Worm (Caenorhabditis elegans): ENCODE data around the gene R166.2.

Gene R166.2

DNA sequence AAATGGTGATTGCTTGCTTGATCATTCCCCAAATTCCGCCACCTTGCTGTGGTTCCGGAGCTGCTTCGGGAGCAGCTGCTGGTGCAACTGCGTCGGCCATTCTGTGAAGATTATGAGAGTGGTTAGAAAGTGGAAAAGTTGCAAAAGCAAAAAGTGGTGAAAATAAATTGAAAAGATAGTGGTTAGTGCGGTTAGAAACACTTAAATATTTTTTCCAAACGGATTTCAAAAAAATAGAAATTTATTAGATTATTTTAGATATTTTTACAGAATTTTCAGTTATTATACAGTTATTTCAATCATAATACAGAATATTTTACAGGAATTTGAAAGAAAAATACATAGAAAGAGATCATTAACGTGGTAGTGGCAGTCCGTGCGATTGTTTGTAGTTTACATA lies at the start of gene R166.2:
R166.2 (minus strand) TSS at position 101 of the 400 bp plus-strand sequence.
- TF ChIP-seq ref-1 (GFP tag; conservative IDR thresholded peaks at IDR 0.05) (no peak), flt-1 (GFP tag; IDR thresholded peaks at IDR 0.05) (no peak), ztf-29 (GFP tag; IDR thresholded peaks at IDR 0.05) (no peak), klf-2 (GFP tag; conservative IDR thresholded peaks at IDR 0.05) (no peak), T22C8.4 (GFP tag; IDR thresholded peaks at IDR 0.05) (no peak), cog-1 (tag; optimal IDR thresholded peaks at IDR 0.05) (no peak), ztf-23 (GFP tag; IDR thresholded peaks at IDR 0.05) (no peak), med-1 (GFP tag; optimal IDR thresholded peaks at IDR 0.05; ENCODE audit: insufficient read depth) (no peak), tab-1 (GFP tag; IDR thresholded peaks at IDR 0.05) (no peak)

DNA sequence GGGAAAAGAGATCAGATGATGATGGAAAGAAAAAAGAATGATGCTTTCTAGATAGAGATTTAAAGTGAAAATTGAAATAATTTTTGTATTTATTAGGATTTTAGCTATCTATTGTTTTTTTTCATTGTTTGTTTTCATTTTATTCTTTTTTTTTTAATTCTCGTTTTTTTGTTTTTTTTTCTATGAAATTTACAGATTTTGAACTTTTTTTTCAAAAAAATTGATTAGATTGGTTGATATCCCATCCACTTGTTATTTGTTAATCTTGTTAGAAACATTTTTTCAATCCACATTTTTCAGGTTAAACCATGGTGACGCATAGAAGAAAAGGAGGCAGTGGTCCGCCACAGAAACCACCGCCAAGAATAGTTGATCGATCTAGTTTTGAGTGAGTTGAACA lies 46.6 kb upstream of the R166.2 start, which contains the start of gene algn-9:
algn-9 (plus strand) TSS at position 301 of the 400 bp plus-strand sequence.
- TF ChIP-seq cog-1 (tag; optimal IDR thresholded peaks at IDR 0.05) (no peak), tab-1 (GFP tag; IDR thresholded peaks at IDR 0.05) (no peak), med-1 (GFP tag; optimal IDR thresholded peaks at IDR 0.05; ENCODE audit: insufficient read depth) (no peak), ztf-23 (GFP tag; IDR thresholded peaks at IDR 0.05) (no peak), ref-1 (GFP tag; conservative IDR thresholded peaks at IDR 0.05) (no peak), ztf-29 (GFP tag; IDR thresholded peaks at IDR 0.05) (no peak), flt-1 (GFP tag; IDR thresholded peaks at IDR 0.05) (no peak), klf-2 (GFP tag; conservative IDR thresholded peaks at IDR 0.05) (no peak), T22C8.4 (GFP tag; IDR thresholded peaks at IDR 0.05) (no peak)

DNA sequence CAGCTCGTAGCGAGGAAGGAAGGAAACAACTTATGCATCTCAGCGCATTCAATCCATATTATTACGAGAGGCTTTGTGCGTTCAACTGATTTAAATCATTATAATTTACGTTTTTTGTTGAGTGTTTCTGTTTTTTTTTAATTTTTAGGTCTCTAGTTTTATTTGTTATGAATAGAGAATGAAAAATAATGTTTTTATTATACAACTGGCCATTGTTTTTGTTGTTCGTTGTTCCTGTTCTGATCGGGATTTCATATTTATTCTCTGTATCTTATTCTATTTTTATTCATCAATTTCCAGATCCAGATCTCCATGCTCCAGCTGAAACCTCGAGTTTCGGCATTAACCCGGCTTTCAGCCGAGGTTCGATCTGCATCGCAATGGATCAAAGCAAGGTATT lies 44.8 kb upstream of the R166.2 start, which contains the start of gene mrps-22:
mrps-22 (plus strand) TSS at position 301 of the 400 bp plus-strand sequence.
- TF ChIP-seq ref-1 (GFP tag; conservative IDR thresholded peaks at IDR 0.05): no peak
- no peak for TF ChIP-seq T22C8.4 (GFP tag; IDR thresholded peaks at IDR 0.05)
- no peak for TF ChIP-seq ztf-29 (GFP tag; IDR thresholded peaks at IDR 0.05)

DNA sequence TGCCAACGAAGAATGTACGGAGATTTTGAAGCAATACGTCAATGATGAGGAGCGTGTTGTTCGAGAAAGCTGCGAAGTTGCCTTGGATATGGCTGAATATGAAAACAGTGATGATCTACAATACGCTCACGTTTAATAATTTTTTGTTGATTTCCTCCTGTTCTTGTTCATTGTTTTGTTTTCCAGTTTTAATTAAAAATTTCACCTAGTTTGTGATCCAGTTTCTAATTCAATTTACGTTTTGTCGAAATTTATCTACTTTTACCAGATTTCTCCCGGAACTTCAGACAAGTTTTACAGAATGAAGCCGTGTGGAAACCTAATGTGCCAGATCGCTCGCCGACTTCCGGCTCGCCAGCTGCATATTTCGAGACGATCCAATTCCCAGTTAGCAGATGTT lies 43.4 kb upstream of the R166.2 start, which contains the start of gene dap-3:
dap-3 (plus strand) TSS at position 301 of the 400 bp plus-strand sequence.
- TF ChIP-seq klf-2 (GFP tag; conservative IDR thresholded peaks at IDR 0.05) (no peak), cog-1 (tag; optimal IDR thresholded peaks at IDR 0.05) (no peak), tab-1 (GFP tag; IDR thresholded peaks at IDR 0.05) (no peak), flt-1 (GFP tag; IDR thresholded peaks at IDR 0.05) (no peak), ztf-23 (GFP tag; IDR thresholded peaks at IDR 0.05) (no peak), T22C8.4 (GFP tag; IDR thresholded peaks at IDR 0.05) (no peak), med-1 (GFP tag; optimal IDR thresholded peaks at IDR 0.05; ENCODE audit: insufficient read depth) (no peak), ref-1 (GFP tag; conservative IDR thresholded peaks at IDR 0.05) (no peak), ztf-29 (GFP tag; IDR thresholded peaks at IDR 0.05) (no peak)

DNA sequence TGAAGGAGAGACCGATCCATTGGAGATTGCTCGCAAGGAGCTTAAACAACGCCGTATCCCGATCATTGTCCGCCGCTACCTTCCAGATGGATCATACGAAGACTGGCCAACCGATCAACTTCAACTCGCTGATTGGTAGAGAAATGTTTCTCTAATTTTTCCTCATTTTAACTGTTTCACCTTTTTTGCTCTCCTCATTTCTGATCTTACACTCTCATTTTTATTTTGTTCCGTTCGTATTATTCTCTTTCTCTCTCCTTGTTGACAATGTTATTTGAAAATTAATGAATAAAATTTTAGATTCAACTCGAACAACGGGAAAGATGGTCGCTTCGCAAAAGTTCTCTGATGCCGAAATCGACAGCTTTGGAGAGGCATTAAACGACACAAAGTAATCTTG lies 42.2 kb upstream of the R166.2 start, which contains the start of gene dohh-1:
dohh-1 (plus strand) TSS at position 301 of the 400 bp plus-strand sequence.
- TF ChIP-seq ztf-29 (GFP tag; IDR thresholded peaks at IDR 0.05) (no peak), klf-2 (GFP tag; conservative IDR thresholded peaks at IDR 0.05) (no peak), cog-1 (tag; optimal IDR thresholded peaks at IDR 0.05) (no peak), T22C8.4 (GFP tag; IDR thresholded peaks at IDR 0.05) (no peak), ztf-23 (GFP tag; IDR thresholded peaks at IDR 0.05) (no peak), ref-1 (GFP tag; conservative IDR thresholded peaks at IDR 0.05) (no peak), med-1 (GFP tag; optimal IDR thresholded peaks at IDR 0.05; ENCODE audit: insufficient read depth) (no peak), flt-1 (GFP tag; IDR thresholded peaks at IDR 0.05) (no peak), tab-1 (GFP tag; IDR thresholded peaks at IDR 0.05) (no peak)

DNA sequence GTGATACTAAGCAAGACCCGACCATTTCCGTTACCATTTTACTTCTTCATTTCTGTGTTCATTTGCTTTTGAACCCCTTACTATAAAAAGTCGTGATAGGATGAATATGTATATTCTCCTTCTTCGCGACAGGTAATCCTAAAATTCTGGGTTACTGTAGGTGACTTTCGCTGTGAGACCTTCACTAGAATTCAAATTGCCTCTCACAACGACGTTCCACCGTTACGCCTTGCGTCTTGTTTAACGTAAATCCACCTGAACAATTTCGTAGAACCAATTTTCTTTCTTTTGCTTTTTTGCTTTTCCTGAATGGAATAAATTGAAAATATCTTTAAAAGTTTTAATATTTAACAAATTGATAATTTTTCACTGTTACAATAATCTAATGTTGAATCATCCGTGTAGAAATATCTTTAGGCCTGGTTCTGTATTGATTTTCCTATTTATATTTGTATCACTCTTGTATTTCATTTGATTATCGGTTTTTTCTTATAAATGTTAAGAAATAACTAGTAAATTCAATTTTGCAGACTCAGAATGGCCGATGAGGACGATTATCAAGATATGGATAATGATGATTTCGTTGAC lies 41.5 kb upstream of the R166.2 start, which contains the start of gene rpb-6:
rpb-6 (plus strand) TSS at position 538 of the 588 bp plus-strand sequence.
- TF ChIP-seq T22C8.4 (GFP tag; IDR thresholded peaks at IDR 0.05) (no peak), ref-1 (GFP tag; conservative IDR thresholded peaks at IDR 0.05) (no peak), med-1 (GFP tag; optimal IDR thresholded peaks at IDR 0.05; ENCODE audit: insufficient read depth) (no peak), klf-2 (GFP tag; conservative IDR thresholded peaks at IDR 0.05) (no peak), ztf-23 (GFP tag; IDR thresholded peaks at IDR 0.05) (no peak)

DNA sequence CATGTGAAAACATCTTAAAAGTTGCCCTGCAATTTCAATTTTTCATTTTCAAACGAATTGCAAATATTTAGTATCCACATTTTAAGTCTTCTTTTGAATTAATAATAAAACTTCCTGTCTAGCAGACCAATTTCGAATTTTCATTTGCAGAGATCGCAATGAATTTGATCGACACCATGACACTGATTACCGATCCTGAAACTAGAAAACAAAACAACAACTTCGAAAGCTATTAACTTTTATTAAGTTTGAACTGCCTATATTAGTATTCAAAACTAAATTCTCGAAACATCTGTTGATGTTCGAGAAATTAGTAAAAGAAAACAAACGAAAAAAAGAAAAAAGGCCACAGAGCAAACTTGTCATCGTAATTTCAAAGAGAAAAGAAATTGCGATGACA lies 36.7 kb upstream of the R166.2 start:
- TF ChIP-seq klf-2 (GFP tag; conservative IDR thresholded peaks at IDR 0.05) (no peak), flt-1 (GFP tag; IDR thresholded peaks at IDR 0.05) (no peak), tab-1 (GFP tag; IDR thresholded peaks at IDR 0.05) (no peak), cog-1 (tag; optimal IDR thresholded peaks at IDR 0.05) (no peak)

DNA sequence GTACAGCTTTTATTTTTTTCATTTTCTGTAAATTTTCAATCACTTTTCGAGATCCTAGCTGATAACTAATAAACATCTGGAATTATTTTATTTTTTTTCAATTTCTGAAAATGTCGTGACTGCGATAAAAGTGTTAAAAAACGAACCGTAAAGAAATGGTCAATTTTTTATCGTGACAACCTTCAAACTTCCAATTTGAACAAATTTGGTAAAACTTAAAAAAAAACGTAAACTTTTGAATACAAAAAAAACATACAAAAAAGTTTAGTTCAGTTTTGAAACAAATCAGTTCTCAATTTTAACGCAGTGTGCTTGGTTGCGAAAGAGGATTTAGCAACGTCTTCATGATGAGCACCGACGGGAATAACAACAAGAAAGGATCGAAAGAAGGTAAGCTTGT lies 34.5 kb upstream of the R166.2 start, which contains the start of gene C06A1.3:
C06A1.3 (plus strand) TSS at position 301 of the 400 bp plus-strand sequence.
- TF ChIP-seq med-1 (GFP tag; optimal IDR thresholded peaks at IDR 0.05; ENCODE audit: insufficient read depth) (no peak), tab-1 (GFP tag; IDR thresholded peaks at IDR 0.05) (no peak), ztf-29 (GFP tag; IDR thresholded peaks at IDR 0.05) (no peak), cog-1 (tag; optimal IDR thresholded peaks at IDR 0.05) (no peak), T22C8.4 (GFP tag; IDR thresholded peaks at IDR 0.05) (no peak), flt-1 (GFP tag; IDR thresholded peaks at IDR 0.05) (no peak), ztf-23 (GFP tag; IDR thresholded peaks at IDR 0.05) (no peak), klf-2 (GFP tag; conservative IDR thresholded peaks at IDR 0.05) (no peak), ref-1 (GFP tag; conservative IDR thresholded peaks at IDR 0.05) (no peak)

DNA sequence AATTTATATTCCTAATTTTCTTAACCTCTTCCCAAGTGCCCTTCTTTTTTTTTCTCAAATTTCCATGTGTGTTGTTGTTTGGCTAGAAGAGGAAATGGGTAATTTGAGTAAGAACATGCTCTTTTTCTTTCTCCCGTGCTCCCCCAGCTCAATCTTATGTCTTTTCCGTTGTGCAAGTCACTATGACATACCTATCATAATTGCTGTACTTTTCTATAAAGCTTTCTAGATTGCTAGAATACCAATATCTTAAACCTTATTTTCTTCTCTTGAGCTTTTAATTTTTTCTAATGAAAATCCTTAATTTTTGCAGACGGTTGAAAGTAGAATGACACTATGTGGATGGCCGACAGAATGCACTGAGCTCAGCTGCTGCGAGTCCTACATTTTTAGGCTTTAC lies 32.8 kb upstream of the R166.2 start, which contains the start of gene txt-13:
txt-13 (plus strand) TSS at position 301 of the 400 bp plus-strand sequence.
- TF ChIP-seq med-1 (GFP tag; optimal IDR thresholded peaks at IDR 0.05; ENCODE audit: insufficient read depth): no peak
- TF ChIP-seq flt-1 (GFP tag; IDR thresholded peaks at IDR 0.05): no peak

DNA sequence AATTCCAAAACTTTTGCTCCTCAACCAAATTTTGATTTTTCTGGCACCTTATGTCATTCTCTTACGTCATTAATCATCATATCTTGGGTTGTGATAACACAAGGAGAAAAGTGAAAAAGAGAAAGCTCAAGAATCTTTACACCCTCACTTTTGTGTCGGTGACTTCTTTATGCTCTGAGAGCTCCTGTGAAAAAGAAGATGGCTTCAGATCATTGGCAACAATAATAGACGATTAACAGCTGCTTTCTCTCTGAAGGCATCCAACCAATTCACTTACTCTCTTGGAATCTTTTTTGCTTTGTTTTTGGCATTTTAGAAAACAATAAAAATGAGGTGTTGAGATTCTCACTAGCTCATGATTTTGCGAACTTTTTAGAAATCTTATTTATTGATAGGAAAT lies 32.0 kb upstream of the R166.2 start:
- TF ChIP-seq ref-1 (GFP tag; conservative IDR thresholded peaks at IDR 0.05): no peak
- no peak for TF ChIP-seq ztf-23 (GFP tag; IDR thresholded peaks at IDR 0.05)

All from whole organism, midembryonic.